Worm (Caenorhabditis elegans): Measurements from ENCODE around the gene mth-2.
"Not testable (repeated sequence)": the region's sequence is repeated elsewhere in the genome, so short reads cannot be mapped to it uniquely, and the experiment has no call there.

Gene mth-2

DNA sequence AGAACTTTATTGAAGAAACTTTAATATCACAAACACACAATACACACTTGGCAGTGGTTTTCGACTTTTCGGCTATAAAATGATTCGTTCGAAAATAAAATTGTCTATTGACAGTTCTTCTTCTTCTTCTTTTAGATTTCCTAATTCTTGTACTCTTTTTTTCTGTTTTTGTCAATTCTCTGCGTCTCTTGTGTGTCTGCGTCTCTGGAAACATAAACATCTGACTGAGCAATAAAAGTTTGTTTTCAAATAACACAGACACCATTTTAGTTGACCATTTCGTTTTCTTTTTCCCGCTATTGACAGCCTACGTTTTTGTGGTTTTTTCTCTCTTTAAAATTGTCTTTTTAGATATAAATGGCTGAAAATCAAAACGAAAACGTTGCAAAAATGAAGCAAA lies 14.2 kb downstream of the mth-2 start, which contains the start of gene R03H10.1:
R03H10.1 (plus strand) TSS at position 352 of the 400 bp plus-strand sequence.
- TF ChIP-seq med-1 (GFP tag; optimal IDR thresholded peaks at IDR 0.05; ENCODE audit: insufficient read depth): no peak

ce11 chrII:4178838-4179237 lies 15.3 kb downstream of the mth-2 start, which contains the start of gene R03H10.7:
R03H10.7 (minus strand) TSS chrII:4178938.
- TF ChIP-seq flt-1 (GFP tag; IDR thresholded peaks at IDR 0.05) (no peak), med-1 (GFP tag; optimal IDR thresholded peaks at IDR 0.05; ENCODE audit: insufficient read depth) (no peak), ztf-29 (GFP tag; IDR thresholded peaks at IDR 0.05) (no peak), cog-1 (tag; optimal IDR thresholded peaks at IDR 0.05) (no peak), klf-2 (GFP tag; conservative IDR thresholded peaks at IDR 0.05) (no peak), ztf-23 (GFP tag; IDR thresholded peaks at IDR 0.05) (no peak), tab-1 (GFP tag; IDR thresholded peaks at IDR 0.05) (no peak), T22C8.4 (GFP tag; IDR thresholded peaks at IDR 0.05) (no peak), ref-1 (GFP tag; conservative IDR thresholded peaks at IDR 0.05) (no peak)

DNA sequence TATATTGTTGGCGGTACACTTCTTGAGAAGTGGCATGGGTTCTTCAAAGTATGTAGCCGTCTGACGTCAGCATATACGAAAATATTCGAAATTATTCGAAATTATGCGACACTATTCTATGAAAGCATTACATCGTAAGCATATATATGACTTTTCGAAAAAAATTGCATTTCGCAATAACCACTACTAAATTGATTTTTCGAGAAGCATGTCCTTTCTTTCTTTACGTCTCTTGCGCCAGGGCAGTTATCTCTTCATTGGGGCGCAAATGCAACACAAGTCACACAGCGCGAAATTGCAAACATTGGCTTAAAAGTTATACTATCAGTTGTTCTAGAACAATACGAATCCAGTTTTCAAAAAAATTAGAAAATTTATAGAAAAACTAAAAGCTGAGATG lies 20.3 kb downstream of the mth-2 start:
- TF ChIP-seq ztf-23 (GFP tag; IDR thresholded peaks at IDR 0.05): no peak
- TF ChIP-seq klf-2 (GFP tag; conservative IDR thresholded peaks at IDR 0.05): no peak
- no peak for TF ChIP-seq ref-1 (GFP tag; conservative IDR thresholded peaks at IDR 0.05)
- no peak for TF ChIP-seq cog-1 (tag; optimal IDR thresholded peaks at IDR 0.05)
- TF ChIP-seq ztf-29 (GFP tag; IDR thresholded peaks at IDR 0.05): no peak
- TF ChIP-seq T22C8.4 (GFP tag; IDR thresholded peaks at IDR 0.05): no peak
- no peak for TF ChIP-seq tab-1 (GFP tag; IDR thresholded peaks at IDR 0.05)
- no peak for TF ChIP-seq flt-1 (GFP tag; IDR thresholded peaks at IDR 0.05)
- TF ChIP-seq med-1 (GFP tag; optimal IDR thresholded peaks at IDR 0.05; ENCODE audit: insufficient read depth): no peak

DNA sequence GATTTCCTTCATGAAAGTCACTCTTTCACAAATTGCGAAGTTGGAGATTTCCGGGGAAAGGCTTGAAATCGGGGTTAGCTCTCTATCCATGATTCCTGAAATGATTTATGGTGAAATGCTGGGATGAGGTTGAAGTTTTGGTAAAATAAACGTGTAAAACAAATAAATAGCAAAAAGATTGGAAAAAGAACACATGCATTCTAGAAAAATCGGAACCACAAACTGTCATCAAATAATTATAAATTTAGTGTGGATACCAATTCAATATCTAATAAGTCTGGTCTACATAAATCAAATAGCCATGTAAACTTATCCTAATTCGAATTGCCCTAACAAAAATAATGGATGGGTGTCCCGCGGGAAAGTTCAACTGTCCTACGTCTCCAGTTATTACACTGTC lies 20.7 kb downstream of the mth-2 start, which contains the start of gene R03H10.6:
R03H10.6 (minus strand) TSS at position 101 of the 400 bp plus-strand sequence.
- TF ChIP-seq T22C8.4 (GFP tag; IDR thresholded peaks at IDR 0.05) (no peak), flt-1 (GFP tag; IDR thresholded peaks at IDR 0.05) (no peak), med-1 (GFP tag; optimal IDR thresholded peaks at IDR 0.05; ENCODE audit: insufficient read depth) (no peak), cog-1 (tag; optimal IDR thresholded peaks at IDR 0.05) (no peak), ztf-29 (GFP tag; IDR thresholded peaks at IDR 0.05) (no peak), klf-2 (GFP tag; conservative IDR thresholded peaks at IDR 0.05) (no peak), tab-1 (GFP tag; IDR thresholded peaks at IDR 0.05) (no peak), ref-1 (GFP tag; conservative IDR thresholded peaks at IDR 0.05) (no peak), ztf-23 (GFP tag; IDR thresholded peaks at IDR 0.05) (no peak)

ce11 chrII:4170508-4170907 lies 23.6 kb downstream of the mth-2 start, which contains the start of gene R03H10.5:
R03H10.5 (minus strand) TSS chrII:4170608.
- TF ChIP-seq flt-1 (GFP tag; IDR thresholded peaks at IDR 0.05) (no peak), klf-2 (GFP tag; conservative IDR thresholded peaks at IDR 0.05) (no peak), med-1 (GFP tag; optimal IDR thresholded peaks at IDR 0.05; ENCODE audit: insufficient read depth) (no peak), ztf-23 (GFP tag; IDR thresholded peaks at IDR 0.05) (no peak), ref-1 (GFP tag; conservative IDR thresholded peaks at IDR 0.05) (no peak), cog-1 (tag; optimal IDR thresholded peaks at IDR 0.05) (no peak), T22C8.4 (GFP tag; IDR thresholded peaks at IDR 0.05) (no peak), ztf-29 (GFP tag; IDR thresholded peaks at IDR 0.05) (no peak), tab-1 (GFP tag; IDR thresholded peaks at IDR 0.05) (no peak)

ce11 chrII:4168404-4168803 lies 25.7 kb downstream of the mth-2 start, which contains the start of gene R03H10.4:
R03H10.4 (minus strand) TSS chrII:4168504.
- TF ChIP-seq T22C8.4 (GFP tag; IDR thresholded peaks at IDR 0.05); cog-1 (tag; optimal IDR thresholded peaks at IDR 0.05); flt-1 (GFP tag; IDR thresholded peaks at IDR 0.05): not testable (repeated sequence)

ce11 chrII:4167833-4168232 lies 26.3 kb downstream of the mth-2 start:
- no peak for TF ChIP-seq ref-1 (GFP tag; conservative IDR thresholded peaks at IDR 0.05)
- TF ChIP-seq klf-2 (GFP tag; conservative IDR thresholded peaks at IDR 0.05): no peak
- TF ChIP-seq T22C8.4 (GFP tag; IDR thresholded peaks at IDR 0.05): no peak
- TF ChIP-seq flt-1 (GFP tag; IDR thresholded peaks at IDR 0.05): no peak
- no peak for TF ChIP-seq cog-1 (tag; optimal IDR thresholded peaks at IDR 0.05)
- no peak for TF ChIP-seq ztf-29 (GFP tag; IDR thresholded peaks at IDR 0.05)
- TF ChIP-seq ztf-23 (GFP tag; IDR thresholded peaks at IDR 0.05): no peak
- TF ChIP-seq tab-1 (GFP tag; IDR thresholded peaks at IDR 0.05): no peak
- TF ChIP-seq med-1 (GFP tag; optimal IDR thresholded peaks at IDR 0.05; ENCODE audit: insufficient read depth): no peak

DNA sequence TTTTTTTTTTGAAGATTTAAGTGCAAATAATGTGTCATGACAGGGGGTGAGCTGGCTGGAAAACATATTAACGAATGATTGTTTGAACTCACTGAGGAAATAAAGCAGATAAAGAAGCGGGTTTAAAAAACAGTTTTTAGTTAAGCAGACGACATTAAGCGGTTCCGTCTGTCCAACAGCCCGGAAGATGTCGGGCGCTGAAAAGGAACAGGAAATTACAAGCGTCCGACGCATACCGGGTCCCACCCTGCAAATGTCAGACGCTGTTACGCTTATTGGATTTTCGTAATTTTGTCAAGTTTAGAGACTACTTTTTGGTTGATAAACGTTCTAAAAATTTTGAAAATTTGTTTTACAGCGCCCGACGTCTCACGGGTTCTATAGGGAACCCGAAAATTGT lies 34.5 kb downstream of the mth-2 start:
- no peak for TF ChIP-seq klf-2 (GFP tag; conservative IDR thresholded peaks at IDR 0.05)
- TF ChIP-seq flt-1 (GFP tag; IDR thresholded peaks at IDR 0.05): no peak
- no peak for TF ChIP-seq tab-1 (GFP tag; IDR thresholded peaks at IDR 0.05)
- TF ChIP-seq ztf-23 (GFP tag; IDR thresholded peaks at IDR 0.05): no peak
- no peak for TF ChIP-seq cog-1 (tag; optimal IDR thresholded peaks at IDR 0.05)
- no peak for TF ChIP-seq ref-1 (GFP tag; conservative IDR thresholded peaks at IDR 0.05)
- no peak for TF ChIP-seq T22C8.4 (GFP tag; IDR thresholded peaks at IDR 0.05)
- TF ChIP-seq ztf-29 (GFP tag; IDR thresholded peaks at IDR 0.05): no peak

DNA sequence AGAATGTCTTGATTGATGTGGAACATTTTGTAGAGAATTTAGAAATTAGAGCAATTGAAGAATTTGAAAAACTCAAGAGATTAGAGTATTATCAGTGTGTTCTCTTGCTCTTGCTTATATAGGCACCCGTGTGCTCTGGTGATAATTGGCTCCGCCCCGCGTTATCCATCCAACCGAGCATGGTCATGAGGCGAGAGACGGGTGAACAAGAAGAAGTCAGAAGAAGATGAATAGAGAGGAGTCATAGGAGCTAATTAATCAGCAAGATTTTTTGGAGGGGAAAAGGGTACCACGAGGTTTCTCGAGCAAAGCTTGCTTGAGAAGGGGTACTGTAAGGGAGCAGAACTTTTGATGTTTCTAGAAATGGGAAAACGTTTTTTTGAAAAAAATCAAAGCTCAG lies 36.3 kb downstream of the mth-2 start:
- no peak for TF ChIP-seq cog-1 (tag; optimal IDR thresholded peaks at IDR 0.05)
- TF ChIP-seq ztf-23 (GFP tag; IDR thresholded peaks at IDR 0.05): no peak
- no peak for TF ChIP-seq med-1 (GFP tag; optimal IDR thresholded peaks at IDR 0.05; ENCODE audit: insufficient read depth)
- no peak for TF ChIP-seq klf-2 (GFP tag; conservative IDR thresholded peaks at IDR 0.05)
- TF ChIP-seq flt-1 (GFP tag; IDR thresholded peaks at IDR 0.05): no peak
- no peak for TF ChIP-seq T22C8.4 (GFP tag; IDR thresholded peaks at IDR 0.05)
- no peak for TF ChIP-seq tab-1 (GFP tag; IDR thresholded peaks at IDR 0.05)
- no peak for TF ChIP-seq ztf-29 (GFP tag; IDR thresholded peaks at IDR 0.05)
- TF ChIP-seq ref-1 (GFP tag; conservative IDR thresholded peaks at IDR 0.05): no peak

ce11 chrII:4155112-4155823 lies 38.8 kb downstream of the mth-2 start, which contains the start of gene R03H10.2:
R03H10.2 (plus strand) TSS chrII:4155773.
- TF ChIP-seq ztf-29 (GFP tag; IDR thresholded peaks at IDR 0.05): peak; percentile 49; the same call in 1 of the 2 replicates
- no peak for TF ChIP-seq T22C8.4 (GFP tag; IDR thresholded peaks at IDR 0.05)

Measured in whole organism, midembryonic.